Worm (Caenorhabditis elegans) whole organism, L1 larva: Measurements from ENCODE around the gene ndnf-1.

Experiments
- F16B12.6 ChIP-seq: fragments of 150-350 bp; optimal IDR thresholded peaks from 2 replicates; lab custom pipeline; 2014; ENCODE audit warnings: missing biosample characterization, missing genetic modification characterization
- alr-1 ChIP-seq: fragments of 200-800 bp; sonication (Bioruptor generic); optimal IDR thresholded peaks from 2 replicates; lab custom pipeline; 2018; ENCODE audit warnings: borderline replicate concordance, mild to moderate bottlenecking, missing genetic modification characterization, missing compliant biosample characterization
- aly-2 ChIP-seq: fragments of 150-350 bp; optimal IDR thresholded peaks from 2 replicates; lab custom pipeline; 2014; ENCODE audit warnings: missing biosample characterization, missing genetic modification characterization
- ceh-82 ChIP-seq, 3 experiments: fragments of 150-350 bp in 1 of 3; sonication (generic microtip) in 2 of 3; optimal IDR thresholded peaks; 2 replicates each; lab custom pipeline; 2014 to 2017; ENCODE audit warnings: missing biosample characterization in 3 of 3, missing genetic modification characterization in 3 of 3
- ceh-88 ChIP-seq: fragments of 200-800 bp; sonication (Bioruptor generic); IDR thresholded peaks from 2 replicates; pipeline ENCODE4 v1.3.6; 2022; ENCODE audit warnings: missing genetic modification characterization, missing compliant biosample characterization
- ces-1 ChIP-seq: fragments of 150-350 bp; optimal IDR thresholded peaks from 2 replicates; lab custom pipeline; 2014; ENCODE audit warnings: missing biosample characterization, missing genetic modification reagents, missing genetic modification characterization
- dpl-1 ChIP-seq, 3 experiments: fragments of 150-350 bp in 2 of 3; sonication (generic microtip) in 1 of 3; optimal IDR thresholded peaks; 2 replicates each; lab custom pipeline; 2014 to 2017; ENCODE audit warnings: missing biosample characterization in 3 of 3, missing genetic modification characterization in 3 of 3, missing genetic modification reagents in 3 of 3
- efl-1 ChIP-seq, 4 experiments: fragments of 150-350 bp; optimal IDR thresholded peaks in 3 of 4; peaks in 1 of 4; 1 replicate in 1 of 4; 2 replicates in 3 of 4; lab custom pipeline; 2014; ENCODE audit warnings: missing biosample characterization in 2 of 4, missing genetic modification characterization in 2 of 4, missing genetic modification reagents in 2 of 4
- egl-27 ChIP-seq, 2 experiments: fragments of 150-350 bp in 1 of 2; sonication (generic microtip); optimal IDR thresholded peaks; 3 replicates each; lab custom pipeline; 2017 to 2018; ENCODE audit warnings: missing biosample characterization in 2 of 2, missing genetic modification characterization in 2 of 2, missing genetic modification reagents in 2 of 2
- fkh-4 ChIP-seq: sonication (generic microtip); optimal IDR thresholded peaks from 2 replicates; lab custom pipeline; 2016; ENCODE audit warnings: missing compliant biosample characterization, missing genetic modification characterization, borderline replicate concordance
- fos-1 ChIP-seq: fragments of 150-350 bp; optimal IDR thresholded peaks from 2 replicates; lab custom pipeline; 2014; ENCODE audit warnings: missing biosample characterization, missing genetic modification characterization
- grh-1 ChIP-seq: fragments of 200-800 bp; sonication (Bioruptor generic); IDR thresholded peaks from 2 replicates; pipeline ENCODE4 v1.3.6; 2022; ENCODE audit warnings: missing genetic modification reagents, missing genetic modification characterization, missing compliant biosample characterization
- hlh-17 ChIP-seq: fragments of 200-800 bp; sonication (Bioruptor generic); optimal IDR thresholded peaks from 2 replicates; lab custom pipeline; 2018; ENCODE audit warnings: missing genetic modification characterization, mild to moderate bottlenecking, missing compliant biosample characterization, moderate library complexity, borderline replicate concordance
- isw-1 ChIP-seq: fragments of 200-800 bp; sonication (Bioruptor generic); IDR thresholded peaks from 2 replicates; pipeline ENCODE4 v1.3.6; 2022; ENCODE audit warnings: missing genetic modification characterization, missing compliant biosample characterization
- jun-1 ChIP-seq: fragments of 150-350 bp; optimal IDR thresholded peaks from 2 replicates; lab custom pipeline; 2014; ENCODE audit warnings: missing biosample characterization, missing genetic modification reagents, missing genetic modification characterization
- lin-14 ChIP-seq: fragments of 200-800 bp; sonication (Bioruptor generic); optimal IDR thresholded peaks from 2 replicates; lab custom pipeline; 2018; ENCODE audit warnings: mild to moderate bottlenecking, missing genetic modification characterization, moderate library complexity, missing compliant biosample characterization
- mep-1 ChIP-seq: fragments of 150-350 bp; optimal IDR thresholded peaks from 2 replicates; lab custom pipeline; 2014; ENCODE audit warnings: missing biosample characterization, missing genetic modification characterization
- nhr-28 ChIP-seq: fragments of 150-350 bp; optimal IDR thresholded peaks from 2 replicates; lab custom pipeline; 2014; ENCODE audit warnings: missing biosample characterization, missing genetic modification characterization
- nhr-71 ChIP-seq: sonication (generic microtip); optimal IDR thresholded peaks from 2 replicates; lab custom pipeline; 2016; ENCODE audit warnings: mild to moderate bottlenecking, missing genetic modification characterization, moderate library complexity, missing compliant biosample characterization
- nhr-76 ChIP-seq: sonication (generic microtip); optimal IDR thresholded peaks from 2 replicates; lab custom pipeline; 2017; ENCODE audit warnings: missing biosample characterization, missing genetic modification characterization
- nhr-85 ChIP-seq: sonication (generic microtip); peaks from one replicate; lab custom pipeline; 2016; ENCODE audit warnings: missing genetic modification characterization, inconsistent platforms, missing compliant biosample characterization
- pax-3 ChIP-seq: fragments of 200-800 bp; sonication (Bioruptor generic); optimal IDR thresholded peaks from 2 replicates; lab custom pipeline; 2018; ENCODE audit warnings: mild to moderate bottlenecking, missing genetic modification characterization, moderate library complexity, missing compliant biosample characterization
- sox-4 ChIP-seq: sonication (generic microtip); optimal IDR thresholded peaks from 2 replicates; lab custom pipeline; 2016; ENCODE audit warnings: missing genetic modification characterization, missing compliant biosample characterization
- sptf-1 ChIP-seq: fragments of 150-350 bp; optimal IDR thresholded peaks from 2 replicates; lab custom pipeline; 2014; ENCODE audit warnings: missing biosample characterization, missing genetic modification characterization
- sup-37 ChIP-seq: fragments of 200-800 bp; sonication (Bioruptor generic); optimal IDR thresholded peaks from 2 replicates; lab custom pipeline; 2018; ENCODE audit warnings: mild to moderate bottlenecking, missing genetic modification characterization, missing compliant biosample characterization
- tbx-2 ChIP-seq: sonication (generic microtip); optimal IDR thresholded peaks from 2 replicates; lab custom pipeline; 2016; ENCODE audit warnings: missing genetic modification characterization, missing compliant biosample characterization
- unc-86 ChIP-seq: sonication (generic microtip); optimal IDR thresholded peaks from 2 replicates; lab custom pipeline; 2016; ENCODE audit warnings: missing genetic modification characterization, missing compliant biosample characterization
- unc-98 ChIP-seq: fragments of 200-800 bp; sonication (Bioruptor generic); IDR thresholded peaks from 2 replicates; pipeline ENCODE4 v1.3.6; 2022; ENCODE audit warnings: missing genetic modification characterization, missing compliant biosample characterization

The ndnf-1 gene

ce11 chrIV:2982443-2982842 is 46.3 kb downstream of the ndnf-1 start:
- no peak for TF ChIP-seq sup-37 (GFP tag; lab: Kevin White, UChicago)
- TF ChIP-seq efl-1 (optimal IDR thresholded peaks at IDR 0.05; lab: Kevin White, UChicago) = no peak
- TF ChIP-seq efl-1 (GFP tag; optimal IDR thresholded peaks at IDR 0.05 in 1 of 2; lab: Kevin White, UChicago) = no peak
- peak; percentile 61 for TF ChIP-seq lin-14
- no peak for TF ChIP-seq isw-1 (GFP tag; lab: Robert Waterston, UW)
- TF ChIP-seq sox-4 = no peak
- TF ChIP-seq nhr-28 (tag; lab: Kevin White, UChicago) = no peak
- no peak for TF ChIP-seq mep-1
- TF ChIP-seq ces-1 (GFP tag; lab: Kevin White, UChicago) = peak; percentile 24
- no peak for TF ChIP-seq fos-1 (tag; lab: Kevin White, UChicago)
- no peak for TF ChIP-seq pax-3
- TF ChIP-seq nhr-71 (tag; lab: Kevin White, UChicago) = no peak
- no peak for TF ChIP-seq nhr-85

ce11 chrIV:2978384-2978783 is 50.4 kb downstream of the ndnf-1 start, which contains the start of gene lad-2:
lad-2 (minus strand) TSS chrIV:2978484.
- TF ChIP-seq tbx-2 (tag; lab: Kevin White, UChicago) (no peak), F16B12.6 (tag; lab: Kevin White, UChicago) (no peak), ceh-88 (GFP tag; lab: Robert Waterston, UW) (no peak), aly-2 (tag; lab: Kevin White, UChicago) (no peak), sptf-1 (no peak), unc-86 (tag; lab: Kevin White, UChicago) (no peak), grh-1 (GFP tag; lab: Robert Waterston, UW) (no peak), fkh-4 (tag; lab: Kevin White, UChicago) (no peak), jun-1 (tag; lab: Kevin White, UChicago) (no peak), hlh-17 (GFP tag; lab: Kevin White, UChicago) (no peak), dpl-1 (GFP tag; optimal IDR thresholded peaks at IDR 0.05; lab: Kevin White, UChicago) (no peak), egl-27 (tag; optimal IDR thresholded peaks at IDR 0.05; lab: Kevin White, UChicago) (no peak), ceh-82 (tag; optimal IDR thresholded peaks at IDR 0.05; lab: Kevin White, UChicago) (no peak), unc-98 (GFP tag; lab: Robert Waterston, UW) (no peak), nhr-76 (no peak), alr-1 (tag; lab: Kevin White, UChicago) (no peak)
